Worm (Caenorhabditis elegans) whole organism, L4 larva: ENCODE measurements around the gene ZK1307.4.
A peak's percentile ranks its signal among the peaks of the same experiment; 100 is the strongest.

Source experiments
- F37D6.2 ChIP-seq: sonication (generic microtip); optimal IDR thresholded peaks from 2 replicates; lab custom pipeline; 2016; ENCODE audit warnings: mild to moderate bottlenecking, missing genetic modification characterization, missing compliant biosample characterization
- F44E2.7 ChIP-seq: fragments of 200-800 bp; sonication (Bioruptor generic); IDR thresholded peaks from 2 replicates; pipeline ENCODE4 v2.1.2; 2022; ENCODE audit warnings: missing genetic modification characterization, missing compliant biosample characterization
- aha-1 ChIP-seq: fragments of 150-350 bp; peaks from one replicate; lab custom pipeline; 2014; ENCODE audit warnings: missing biosample characterization, missing genetic modification characterization
- ces-1 ChIP-seq: fragments of 150-350 bp; sonication (generic microtip); optimal IDR thresholded peaks from 4 replicates; lab custom pipeline; 2014; ENCODE audit warnings: missing biosample characterization, missing genetic modification reagents, missing genetic modification characterization
- cey-2 ChIP-seq: sonication (generic microtip); optimal IDR thresholded peaks from 3 replicates; lab custom pipeline; 2017; ENCODE audit warnings: missing genetic modification characterization, mild to moderate bottlenecking, missing compliant biosample characterization, antibody characterized with exemption, borderline replicate concordance; ENCODE audit not compliant: insufficient read depth
- daf-12 ChIP-seq: fragments of 150-350 bp; optimal IDR thresholded peaks from 2 replicates; lab custom pipeline; 2014; ENCODE audit warnings: missing biosample characterization, missing genetic modification reagents, missing genetic modification characterization
- daf-16 ChIP-seq, 3 experiments: sonication (generic microtip); optimal IDR thresholded peaks; 2 replicates each; lab custom pipeline; 2016 to 2017; ENCODE audit warnings: missing genetic modification characterization in 3 of 3, missing genetic modification reagents in 3 of 3, mild to moderate bottlenecking in 2 of 3, missing compliant biosample characterization in 2 of 3, missing biosample characterization in 1 of 3, moderate library complexity in 1 of 3
- dmd-6 ChIP-seq: fragments of 200-800 bp; sonication (Bioruptor generic); IDR thresholded peaks from 2 replicates; pipeline ENCODE4 v1.3.6; 2022; ENCODE audit warnings: missing genetic modification reagents, missing genetic modification characterization, missing compliant biosample characterization
- dve-1 ChIP-seq: sonication (generic microtip); optimal IDR thresholded peaks from 2 replicates; lab custom pipeline; 2017; ENCODE audit warnings: antibody characterized with exemption, mild to moderate bottlenecking, missing genetic modification characterization, missing compliant biosample characterization; ENCODE audit not compliant: insufficient read depth
- gei-8 ChIP-seq: fragments of 200-800 bp; sonication (Bioruptor generic); optimal IDR thresholded peaks from 2 replicates; lab custom pipeline; 2018; ENCODE audit warnings: mild to moderate bottlenecking, missing genetic modification characterization, missing compliant biosample characterization
- hif-1 ChIP-seq, 2 experiments: sonication (generic microtip); optimal IDR thresholded peaks; 2 replicates each; lab custom pipeline; 2016 to 2017; ENCODE audit warnings: missing compliant biosample characterization in 2 of 2, missing genetic modification characterization in 2 of 2, missing genetic modification reagents in 2 of 2, missing genotype in 2 of 2, mild to moderate bottlenecking in 1 of 2
- hlh-11 ChIP-seq: fragments of 200-800 bp; sonication (Bioruptor generic); optimal IDR thresholded peaks from 2 replicates; lab custom pipeline; 2018; ENCODE audit warnings: mild to moderate bottlenecking, missing genetic modification characterization, missing compliant biosample characterization
- hlh-30 ChIP-seq: sonication (generic microtip); optimal IDR thresholded peaks from 2 replicates; lab custom pipeline; 2017; ENCODE audit warnings: antibody characterized with exemption, mild to moderate bottlenecking, missing genetic modification characterization, missing compliant biosample characterization; ENCODE audit not compliant: insufficient read depth
- hmg-1.1 ChIP-seq: fragments of 200-800 bp; sonication (Bioruptor generic); IDR thresholded peaks from 2 replicates; pipeline ENCODE4 v1.3.6; 2022; ENCODE audit warnings: missing genetic modification reagents, missing genetic modification characterization, missing compliant biosample characterization
- lin-1 ChIP-seq: fragments of 200-800 bp; sonication (Bioruptor generic); IDR thresholded peaks from 2 replicates; pipeline ENCODE4 v1.3.6; 2022; ENCODE audit warnings: missing genetic modification reagents, missing genetic modification characterization, missing compliant biosample characterization
- lin-29 ChIP-seq: fragments of 200-800 bp; sonication (Bioruptor generic); IDR thresholded peaks from 2 replicates; pipeline ENCODE4 v1.3.6; 2022; ENCODE audit warnings: missing genetic modification reagents, missing genetic modification characterization, missing compliant biosample characterization
- lin-38 ChIP-seq: fragments of 200-800 bp; sonication (Bioruptor generic); IDR thresholded peaks from 2 replicates; pipeline ENCODE4 v1.3.6; 2022; ENCODE audit warnings: missing genetic modification reagents, missing genetic modification characterization, missing compliant biosample characterization
- lin-39 ChIP-seq: fragments of 150-350 bp; optimal IDR thresholded peaks from 2 replicates; lab custom pipeline; 2014; ENCODE audit warnings: missing biosample characterization, missing genetic modification reagents, missing genetic modification characterization
- lsy-2 ChIP-seq, 2 experiments: fragments of 150-350 bp in 1 of 2; sonication (generic microtip) in 1 of 2; optimal IDR thresholded peaks; 2 replicates each; lab custom pipeline; 2014 to 2017; ENCODE audit warnings: missing biosample characterization in 2 of 2, missing genetic modification characterization in 2 of 2
- madf-9 ChIP-seq: fragments of 200-800 bp; sonication (Bioruptor generic); conservative IDR thresholded peaks from 2 replicates; pipeline ENCODE4 v1.3.6; 2022; ENCODE audit warnings: missing genetic modification reagents, missing genetic modification characterization, missing compliant biosample characterization
- mdl-1 ChIP-seq, 2 experiments: fragments of 150-350 bp in 1 of 2; sonication (generic microtip) in 1 of 2; optimal IDR thresholded peaks; 2 replicates each; lab custom pipeline; 2014 to 2017; ENCODE audit warnings: missing biosample characterization in 2 of 2, missing genetic modification characterization in 2 of 2
- mdt-29 ChIP-seq: fragments of 200-800 bp; sonication (Bioruptor generic); IDR thresholded peaks from 2 replicates; pipeline ENCODE4 v1.3.6; 2022; ENCODE audit warnings: missing genetic modification reagents, missing genetic modification characterization, missing compliant biosample characterization
- mep-1 ChIP-seq: fragments of 150-350 bp; sonication (generic microtip); optimal IDR thresholded peaks from 3 replicates; lab custom pipeline; 2014; ENCODE audit warnings: missing biosample characterization, missing genetic modification characterization
- mxl-3 ChIP-seq: fragments of 200-800 bp; sonication (Bioruptor generic); optimal IDR thresholded peaks from 2 replicates; lab custom pipeline; 2018; ENCODE audit warnings: mild to moderate bottlenecking, missing genetic modification characterization, missing compliant biosample characterization
- nhr-10 ChIP-seq: fragments of 150-350 bp; optimal IDR thresholded peaks from 2 replicates; lab custom pipeline; 2014; ENCODE audit warnings: missing biosample characterization, missing genetic modification characterization
- nhr-11 ChIP-seq: fragments of 150-350 bp; optimal IDR thresholded peaks from 2 replicates; lab custom pipeline; 2014; ENCODE audit warnings: missing biosample characterization, missing genetic modification characterization
- nhr-237 ChIP-seq: sonication (generic microtip); optimal IDR thresholded peaks from 2 replicates; lab custom pipeline; 2017; ENCODE audit warnings: missing biosample characterization, missing genetic modification characterization
- nhr-28 ChIP-seq: fragments of 150-350 bp; optimal IDR thresholded peaks from 2 replicates; lab custom pipeline; 2014; ENCODE audit warnings: missing biosample characterization, missing genetic modification characterization
- nhr-77 ChIP-seq: fragments of 150-350 bp; optimal IDR thresholded peaks from 2 replicates; lab custom pipeline; 2014; ENCODE audit warnings: missing biosample characterization, missing genetic modification characterization
- rbr-2 ChIP-seq: sonication (generic microtip); optimal IDR thresholded peaks from 2 replicates; lab custom pipeline; 2016; ENCODE audit warnings: missing genotype, missing genetic modification characterization, missing compliant biosample characterization
- saeg-2 ChIP-seq: fragments of 200-800 bp; sonication (Bioruptor generic); IDR thresholded peaks from 2 replicates; pipeline ENCODE4 v1.3.6; 2022; ENCODE audit warnings: missing genetic modification reagents, missing genetic modification characterization, missing compliant biosample characterization
- sdz-12 ChIP-seq: fragments of 200-800 bp; sonication (Bioruptor generic); optimal IDR thresholded peaks from 2 replicates; lab custom pipeline; 2018; ENCODE audit warnings: mild to moderate bottlenecking, missing genetic modification characterization, missing compliant biosample characterization
- set-16 ChIP-seq: fragments of 200-800 bp; sonication (Bioruptor generic); IDR thresholded peaks from 2 replicates; pipeline ENCODE4 v1.3.6; 2022; ENCODE audit warnings: missing genetic modification reagents, missing genetic modification characterization, missing compliant biosample characterization
- skn-1 ChIP-seq: fragments of 150-350 bp; optimal IDR thresholded peaks from 2 replicates; lab custom pipeline; 2014; ENCODE audit warnings: missing biosample characterization, missing genetic modification characterization
- snpc-4 ChIP-seq: fragments of 150-350 bp; optimal IDR thresholded peaks from 2 replicates; lab custom pipeline; 2014; ENCODE audit warnings: missing biosample characterization, missing genetic modification characterization
- spr-3 ChIP-seq: fragments of 200-800 bp; sonication (Bioruptor generic); optimal IDR thresholded peaks from 2 replicates; lab custom pipeline; 2018; ENCODE audit warnings: mild to moderate bottlenecking, missing genetic modification characterization, missing compliant biosample characterization
- unc-62 ChIP-seq, 3 experiments: fragments of 150-350 bp in 1 of 3; sonication (generic microtip); optimal IDR thresholded peaks in 2 of 3; peaks in 1 of 3; 1 replicate in 1 of 3; 2 replicates in 2 of 3; lab custom pipeline; 2014 to 2017; ENCODE audit warnings: missing biosample characterization in 3 of 3, missing genetic modification characterization in 3 of 3, missing genetic modification reagents in 3 of 3, missing genotype in 1 of 3
- zip-2 ChIP-seq: fragments of 150-350 bp; optimal IDR thresholded peaks from 2 replicates; lab custom pipeline; 2014; ENCODE audit warnings: missing biosample characterization, missing genetic modification characterization

Gene ZK1307.4

ce11 chrII:9603419-9603818, 48.2 kb downstream of the ZK1307.4 start (continued):
- TF ChIP-seq saeg-2 (GFP tag; lab: Robert Waterston, UW) (peak; percentile 74; the same call in 1 of the 2 replicates), sdz-12 (GFP tag; lab: Kevin White, UChicago) (no peak), ces-1 (GFP tag; lab: Kevin White, UChicago) (no peak), rbr-2 (tag; lab: Kevin White, UChicago) (peak; percentile 79), lin-39 (tag; lab: Kevin White, UChicago) (peak; percentile 42), daf-12 (no peak), mdt-29 (GFP tag; lab: Robert Waterston, UW) (peak; percentile 61; the same call in 1 of the 2 replicates)

ce11 chrII:9602566-9602965, 49.0 kb downstream of the ZK1307.4 start:
- TF ChIP-seq rbr-2 (tag; lab: Kevin White, UChicago) (no peak), mep-1 (tag; lab: Kevin White, UChicago) (peak; percentile 4), aha-1 (peak; percentile 89), dve-1 (tag; lab: Kevin White, UChicago) (peak; percentile 46)
- TF ChIP-seq, all 104 proteins: peak for 3

ce11 chrII:9601679-9602078, 49.9 kb downstream of the ZK1307.4 start:
- TF ChIP-seq set-16 (GFP tag; lab: Robert Waterston, UW) (no peak), F37D6.2 (tag; lab: Kevin White, UChicago) (no peak), dmd-6 (GFP tag; lab: Robert Waterston, UW) (peak; percentile 69), mep-1 (tag; lab: Kevin White, UChicago) (peak; percentile 49), daf-16 (GFP tag; optimal IDR thresholded peaks at IDR 0.05; lab: Kevin White, UChicago) (peak in 1 of 2 experiments; percentile 83), daf-16 (tag; optimal IDR thresholded peaks at IDR 0.05; lab: Kevin White, UChicago) (peak; percentile 62), spr-3 (no peak), unc-62 (GFP tag; optimal IDR thresholded peaks at IDR 0.05 in 1 of 2; lab: Kevin White, UChicago) (peak in 1 of 2 experiments; percentile 54), unc-62 (tag; optimal IDR thresholded peaks at IDR 0.05; lab: Kevin White, UChicago) (no peak), dve-1 (tag; lab: Kevin White, UChicago) (peak; percentile 79), mxl-3 (GFP tag; lab: Kevin White, UChicago) (peak; percentile 32), snpc-4 (tag; lab: Kevin White, UChicago) (no peak), hlh-30 (tag; lab: Kevin White, UChicago) (peak; percentile 96), aha-1 (peak; percentile 94), hmg-1.1 (GFP tag; lab: Robert Waterston, UW) (no peak), nhr-10 (tag; lab: Kevin White, UChicago) (no peak), hif-1 (tag; optimal IDR thresholded peaks at IDR 0.05; lab: Kevin White, UChicago) (peak in 1 of 2 experiments; percentile 42), skn-1 (tag; lab: Kevin White, UChicago) (no peak), nhr-11 (tag; lab: Kevin White, UChicago) (peak; percentile 82), mdt-29 (GFP tag; lab: Robert Waterston, UW) (no peak), zip-2 (tag; lab: Kevin White, UChicago) (no peak), lin-38 (GFP tag; lab: Robert Waterston, UW) (no peak), mdl-1 (tag; optimal IDR thresholded peaks at IDR 0.05; lab: Kevin White, UChicago) (peak; percentile 79 to 83), cey-2 (tag; lab: Kevin White, UChicago) (peak; percentile 35), lin-29 (GFP tag; lab: Robert Waterston, UW) (no peak), hlh-11 (tag; lab: Kevin White, UChicago) (peak; percentile 77), F44E2.7 (GFP tag; lab: Robert Waterston, UW) (no peak), madf-9 (GFP tag; lab: Robert Waterston, UW) (no peak), gei-8 (GFP tag; lab: Kevin White, UChicago) (no peak), nhr-77 (tag; lab: Kevin White, UChicago) (no peak), nhr-28 (tag; lab: Kevin White, UChicago) (peak; percentile 66), lsy-2 (tag; optimal IDR thresholded peaks at IDR 0.05; lab: Kevin White, UChicago) (peak; percentile 18 to 61), nhr-237 (tag; lab: Kevin White, UChicago) (no peak), lin-1 (GFP tag; lab: Robert Waterston, UW) (no peak)
